Worm (Caenorhabditis elegans) whole organism, L2 larva: ENCODE data around the gene C08H9.16.

Experiments used
- dmd-4 ChIP-seq: sonication (generic microtip); optimal IDR thresholded peaks from 2 replicates; lab custom pipeline; 2017; ENCODE audit warnings: missing biosample characterization, missing genetic modification characterization
- fos-1 ChIP-seq: fragments of 150-350 bp; optimal IDR thresholded peaks from 2 replicates; lab custom pipeline; 2014; ENCODE audit warnings: missing biosample characterization, missing genetic modification characterization
- mdl-1 ChIP-seq, 2 experiments: fragments of 150-350 bp in 1 of 2; sonication (generic microtip) in 1 of 2; optimal IDR thresholded peaks; 2 replicates each; lab custom pipeline; 2017; ENCODE audit warnings: missing biosample characterization in 2 of 2, missing genetic modification characterization in 2 of 2
- ztf-11 ChIP-seq: sonication (generic microtip); optimal IDR thresholded peaks from 2 replicates; lab custom pipeline; 2017; ENCODE audit warnings: missing biosample characterization, missing genetic modification characterization

DNA sequence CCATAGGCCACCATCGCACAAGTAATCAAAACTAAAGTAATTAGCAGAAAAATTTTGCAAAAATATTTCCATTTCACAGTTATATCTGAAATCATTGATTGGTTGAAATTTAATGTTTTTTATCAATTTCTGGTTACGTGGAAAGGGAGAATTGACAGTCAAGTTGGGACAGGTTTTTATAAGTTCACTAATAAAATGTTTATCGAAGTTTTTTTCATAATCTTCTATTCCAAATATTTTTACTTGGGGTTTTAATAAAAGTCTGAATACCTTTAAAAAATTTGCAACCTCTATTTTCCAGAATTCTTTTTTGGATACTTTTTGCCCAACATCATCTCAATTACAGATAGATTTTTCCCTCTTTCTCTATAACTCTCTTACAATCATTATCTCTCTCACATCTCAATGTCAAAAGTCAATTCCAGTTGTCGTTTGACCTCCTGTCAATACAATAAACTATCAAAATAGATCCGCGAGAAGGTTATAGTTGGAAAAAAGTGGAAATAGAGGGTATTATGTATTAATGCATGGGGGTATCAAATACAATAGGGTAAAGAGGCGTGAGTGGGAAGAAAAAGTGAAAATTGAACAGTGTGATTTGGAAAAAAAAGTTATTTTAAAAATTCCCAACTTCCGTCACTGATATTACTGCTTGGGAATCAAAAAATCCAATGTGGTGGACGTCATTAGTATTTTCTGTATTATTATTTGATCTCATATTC, 17.9 kb upstream of the C08H9.16 start, which contains the start of the genes chil-2 and ctsa-3.2:
- TF ChIP-seq dmd-4 (tag; lab: Kevin White, UChicago) (no peak), ztf-11 (tag; lab: Kevin White, UChicago) (no peak), fos-1 (tag; lab: Kevin White, UChicago) (no peak), mdl-1 (tag; optimal IDR thresholded peaks at IDR 0.05; lab: Kevin White, UChicago) (no peak)
